Fruit fly (Drosophila melanogaster) whole organism, prepupa: ENCODE results near the gene CCAP.
A peak's percentile ranks its signal among the peaks of the same experiment; 100 is the strongest.

Experiments
- Blimp-1 ChIP-seq: fragments of 200-800 bp; sonication (Bioruptor generic); optimal IDR thresholded peaks from 3 replicates; lab custom pipeline; 2017; ENCODE audit warnings: missing biosample characterization, missing genetic modification characterization, mild to moderate bottlenecking, moderate library complexity, missing genetic modification reagents
- CG10669 ChIP-seq: fragments of 200-800 bp; sonication (Bioruptor generic); optimal IDR thresholded peaks from 3 replicates; lab custom pipeline; 2018; ENCODE audit warnings: missing biosample characterization, mild to moderate bottlenecking, missing genetic modification characterization, moderate library complexity
- CG11762 ChIP-seq: fragments of 200-800 bp; sonication (Bioruptor generic); optimal IDR thresholded peaks from 3 replicates; lab custom pipeline; 2016; ENCODE audit warnings: missing biosample characterization, missing genetic modification characterization; ENCODE audit not compliant: insufficient read depth
- CG11902 ChIP-seq: fragments of 200-800 bp; sonication (Bioruptor generic); optimal IDR thresholded peaks from 3 replicates; lab custom pipeline; 2016; ENCODE audit warnings: missing biosample characterization, missing genetic modification characterization
- CG1621 ChIP-seq: fragments of 200-800 bp; sonication (Bioruptor generic); optimal IDR thresholded peaks from 3 replicates; lab custom pipeline; 2018; ENCODE audit warnings: missing biosample characterization, mild to moderate bottlenecking, missing genetic modification characterization
- CG16779 ChIP-seq: fragments of 200-800 bp; sonication (Bioruptor generic); optimal IDR thresholded peaks from 3 replicates; lab custom pipeline; 2017; ENCODE audit warnings: missing biosample characterization, mild to moderate bottlenecking, missing genetic modification characterization
- CG3032 ChIP-seq: fragments of 200-800 bp; optimal IDR thresholded peaks from 2 replicates; lab custom pipeline; 2019; ENCODE audit warnings: missing biosample characterization, mild to moderate bottlenecking, missing genetic modification characterization, moderate library complexity
- CG31627 ChIP-seq: fragments of 200-800 bp; sonication (Bioruptor generic); optimal IDR thresholded peaks from 3 replicates; lab custom pipeline; 2016; ENCODE audit warnings: missing biosample characterization, missing genetic modification characterization
- CG34406 ChIP-seq: fragments of 200-800 bp; sonication (Bioruptor generic); optimal IDR thresholded peaks from 3 replicates; lab custom pipeline; 2016; ENCODE audit warnings: missing biosample characterization, missing genetic modification characterization
- CG3919 ChIP-seq: fragments of 200-800 bp; sonication (Bioruptor generic); optimal IDR thresholded peaks from 3 replicates; lab custom pipeline; 2016; ENCODE audit warnings: missing biosample characterization, missing genetic modification characterization
- CG4318 ChIP-seq: fragments of 200-800 bp; sonication (Bioruptor generic); optimal IDR thresholded peaks from 3 replicates; lab custom pipeline; 2017; ENCODE audit warnings: missing biosample characterization, mild to moderate bottlenecking, missing genetic modification characterization
- CG6163 ChIP-seq: fragments of 200-800 bp; sonication (Bioruptor generic); IDR thresholded peaks from 3 replicates; pipeline ENCODE4 v1.3.6; 2022; ENCODE audit warnings: missing biosample characterization, missing genetic modification characterization
- CG6276 ChIP-seq: fragments of 200-800 bp; sonication (Bioruptor generic); optimal IDR thresholded peaks from 2 replicates; lab custom pipeline; 2017; ENCODE audit warnings: missing biosample characterization, mild to moderate bottlenecking, missing genetic modification characterization
- CG6792 ChIP-seq: fragments of 200-800 bp; sonication (Bioruptor generic); optimal IDR thresholded peaks from 3 replicates; lab custom pipeline; 2016; ENCODE audit warnings: missing biosample characterization, missing genetic modification characterization
- CG6808 ChIP-seq: fragments of 200-800 bp; sonication (Bioruptor generic); optimal IDR thresholded peaks from 3 replicates; lab custom pipeline; 2017; ENCODE audit warnings: missing biosample characterization, missing genetic modification characterization, mild to moderate bottlenecking, moderate library complexity, missing genetic modification reagents
- CG6854 ChIP-seq: fragments of 200-800 bp; sonication (Bioruptor generic); optimal IDR thresholded peaks from 2 replicates; lab custom pipeline; 2017; ENCODE audit warnings: missing biosample characterization, mild to moderate bottlenecking, missing genetic modification characterization
- CG9139 ChIP-seq: fragments of 200-800 bp; sonication (Bioruptor generic); optimal IDR thresholded peaks from 3 replicates; lab custom pipeline; 2017; ENCODE audit warnings: missing biosample characterization, mild to moderate bottlenecking, missing genetic modification characterization
- Eip75B ChIP-seq: fragments of 200-800 bp; sonication (Bioruptor generic); optimal IDR thresholded peaks from 3 replicates; lab custom pipeline; 2016; ENCODE audit warnings: missing biosample characterization, missing genetic modification characterization
- Eip78C ChIP-seq: fragments of 200-800 bp; sonication (Bioruptor generic); peaks from one replicate; lab custom pipeline; 2016; ENCODE audit warnings: missing biosample characterization, missing genetic modification characterization
- Ets21C ChIP-seq: fragments of 200-800 bp; sonication (Bioruptor generic); optimal IDR thresholded peaks from 3 replicates; lab custom pipeline; 2016; ENCODE audit warnings: missing biosample characterization, missing genetic modification characterization
- Ets96B ChIP-seq: fragments of 200-800 bp; optimal IDR thresholded peaks from 2 replicates; lab custom pipeline; 2019; ENCODE audit warnings: missing biosample characterization, mild to moderate bottlenecking, missing genetic modification characterization, moderate library complexity
- Gug ChIP-seq: fragments of 200-800 bp; sonication (Bioruptor generic); IDR thresholded peaks from 2 replicates; pipeline ENCODE4 v1.3.6; 2022; ENCODE audit warnings: missing biosample characterization, missing genetic modification characterization
- Hr38 ChIP-seq: sonication (Bioruptor generic); optimal IDR thresholded peaks from 2 replicates; lab custom pipeline; 2016; ENCODE audit warnings: missing biosample characterization, missing genetic modification characterization
- Hr39 ChIP-seq: fragments of 200-800 bp; sonication (Bioruptor generic); optimal IDR thresholded peaks from 2 replicates; lab custom pipeline; 2016; ENCODE audit warnings: missing biosample characterization, missing genetic modification characterization
- Hr4 ChIP-seq: fragments of 200-800 bp; sonication (Bioruptor generic); optimal IDR thresholded peaks from 3 replicates; lab custom pipeline; 2016; ENCODE audit warnings: missing biosample characterization, missing genetic modification characterization
- Sox102F ChIP-seq: fragments of 200-800 bp; sonication (Bioruptor generic); optimal IDR thresholded peaks from 2 replicates; lab custom pipeline; 2016; ENCODE audit warnings: missing biosample characterization, mild to moderate bottlenecking, missing genetic modification characterization
- Sox14 ChIP-seq: fragments of 200-800 bp; sonication (Bioruptor generic); optimal IDR thresholded peaks from 3 replicates; lab custom pipeline; 2016; ENCODE audit warnings: missing biosample characterization, missing genetic modification characterization
- Sox15 ChIP-seq: fragments of 200-800 bp; sonication (Bioruptor generic); optimal IDR thresholded peaks from 3 replicates; lab custom pipeline; 2016; ENCODE audit warnings: missing biosample characterization, missing genetic modification characterization
- dac ChIP-seq: fragments of 200-800 bp; sonication (Bioruptor generic); optimal IDR thresholded peaks from 2 replicates; lab custom pipeline; 2017; ENCODE audit warnings: missing biosample characterization, mild to moderate bottlenecking, missing genetic modification characterization
- dsx ChIP-seq: fragments of 200-800 bp; optimal IDR thresholded peaks from 3 replicates; lab custom pipeline; 2019; ENCODE audit warnings: missing biosample characterization, mild to moderate bottlenecking, missing genetic modification characterization, moderate library complexity; ENCODE audit not compliant: poor library complexity, severe bottlenecking
- eg ChIP-seq: fragments of 200-800 bp; sonication (Bioruptor generic); IDR thresholded peaks from 3 replicates; pipeline ENCODE4 v1.3.6; 2022; ENCODE audit warnings: missing biosample characterization, missing genetic modification characterization
- esn ChIP-seq: fragments of 200-800 bp; sonication (Bioruptor generic); optimal IDR thresholded peaks from 2 replicates; lab custom pipeline; 2016; ENCODE audit warnings: missing biosample characterization, mild to moderate bottlenecking, missing genetic modification characterization, moderate library complexity
- fd59A ChIP-seq: fragments of 200-800 bp; sonication (Bioruptor generic); optimal IDR thresholded peaks from 2 replicates; lab custom pipeline; 2017; ENCODE audit warnings: missing biosample characterization, mild to moderate bottlenecking, missing genetic modification characterization, missing genetic modification reagents
- fd85E ChIP-seq: fragments of 200-800 bp; sonication (Bioruptor generic); optimal IDR thresholded peaks from 3 replicates; lab custom pipeline; 2016; ENCODE audit warnings: missing biosample characterization, missing genetic modification characterization
- lz ChIP-seq: fragments of 200-800 bp; sonication (Bioruptor generic); optimal IDR thresholded peaks from 3 replicates; lab custom pipeline; 2016; ENCODE audit warnings: missing biosample characterization, missing genetic modification characterization
- net ChIP-seq: fragments of 200-800 bp; sonication (Bioruptor generic); optimal IDR thresholded peaks from 3 replicates; lab custom pipeline; 2016; ENCODE audit warnings: missing biosample characterization, missing genetic modification characterization
- salr ChIP-seq, 2 experiments: fragments of 200-800 bp; sonication (Bioruptor generic); optimal IDR thresholded peaks; 3 replicates each; lab custom pipeline; 2016 to 2018; ENCODE audit warnings: missing biosample characterization in 2 of 2, missing genetic modification characterization in 2 of 2, mild to moderate bottlenecking in 1 of 2
- spab ChIP-seq: fragments of 200-800 bp; sonication (Bioruptor generic); optimal IDR thresholded peaks from 2 replicates; lab custom pipeline; 2017; ENCODE audit warnings: missing biosample characterization, mild to moderate bottlenecking, missing genetic modification characterization, missing genetic modification reagents
- ss ChIP-seq, 2 experiments: fragments of 200-800 bp; sonication (Bioruptor generic); optimal IDR thresholded peaks; 2 replicates in 1 of 2; 3 replicates in 1 of 2; lab custom pipeline; 2017 to 2018; ENCODE audit warnings: mild to moderate bottlenecking in 2 of 2, missing biosample characterization in 2 of 2, missing genetic modification characterization in 2 of 2, moderate library complexity in 1 of 2
- svp ChIP-seq: fragments of 200-800 bp; sonication (Bioruptor generic); peaks from one replicate; lab custom pipeline; 2016; ENCODE audit warnings: missing biosample characterization, missing genetic modification characterization
- topi ChIP-seq: fragments of 200-800 bp; sonication (Bioruptor generic); optimal IDR thresholded peaks from 3 replicates; lab custom pipeline; 2016; ENCODE audit warnings: missing biosample characterization, missing genetic modification characterization
- vri ChIP-seq: fragments of 200-800 bp; sonication (Bioruptor generic); optimal IDR thresholded peaks from 3 replicates; lab custom pipeline; 2016; ENCODE audit warnings: missing biosample characterization, mild to moderate bottlenecking, missing genetic modification characterization

Gene CCAP

dm6 chr3R:22667284-22667958 is 34.5 kb downstream of the CCAP start (continued):
- TF ChIP-seq CG4318 (peak; percentile 91), Hr4 (GFP tag; lab: Kevin White, UChicago) (peak; percentile 95), Blimp-1 (GFP tag; lab: Kevin White, UChicago) (peak; percentile 97), CG31627 (GFP tag; lab: Kevin White, UChicago) (peak; percentile 95), salr (GFP tag; optimal IDR thresholded peaks at IDR 0.05; lab: Kevin White, UChicago) (peak; percentile 82 to 97), Hr39 (GFP tag; lab: Kevin White, UChicago) (peak; percentile 95), Gug (GFP tag; lab: Robert Waterston, UW) (peak; percentile 87), Ets21C (GFP tag; lab: Kevin White, UChicago) (peak; percentile 87), CG11902 (peak; percentile 89), dac (peak; percentile 77), spab (GFP tag; lab: Kevin White, UChicago) (peak; percentile 95), Sox15 (GFP tag; lab: Kevin White, UChicago) (peak; percentile 92), CG11762 (peak; percentile 93), dsx (GFP tag; lab: Kevin White, UChicago) (peak; percentile 97), Sox102F (GFP tag; lab: Kevin White, UChicago) (peak; percentile 90), topi (GFP tag; lab: Kevin White, UChicago) (peak; percentile 96), CG3919 (GFP tag; lab: Kevin White, UChicago) (peak; percentile 97), svp (GFP tag; lab: Kevin White, UChicago) (peak; percentile 98), fd59A (GFP tag; lab: Kevin White, UChicago) (peak; percentile 93), Sox14 (GFP tag; lab: Kevin White, UChicago) (peak; percentile 96)
- TF ChIP-seq, all 60 proteins: peak for 58

dm6 chr3R:22666449-22667283 is 35.2 kb downstream of the CCAP start:
- TF ChIP-seq CG11762 (no peak), CG11902 (no peak), Eip78C (GFP tag; lab: Kevin White, UChicago) (peak; percentile 70), CG6163 (GFP tag; lab: Robert Waterston, UW) (peak; percentile 42; the same call in 1 of the 3 replicates), CG1621 (peak; percentile 12), CG9139 (GFP tag; lab: Kevin White, UChicago) (peak; percentile 14), Eip75B (peak; percentile 21), eg (0 out of 3 replicates have a peak, but pooled peaks have one; percentile 43)

- peak; percentile 67 for TF ChIP-seq CG3919 (GFP tag; lab: Kevin White, UChicago)
- TF ChIP-seq CG3032 (tag; lab: Kevin White, UChicago), result no peak
- TF ChIP-seq CG6792 (GFP tag; lab: Kevin White, UChicago), result peak; percentile 49
- peak; percentile 20 for TF ChIP-seq Eip75B
- TF ChIP-seq lz, result peak; percentile 10
- TF ChIP-seq CG11762, result peak; percentile 5
- peak; percentile 71 for TF ChIP-seq CG6276
- TF ChIP-seq Hr38 (GFP tag; lab: Kevin White, UChicago), result no peak
- no peak for TF ChIP-seq vri
- no peak for TF ChIP-seq CG16779 (tag; lab: Kevin White, UChicago)
- TF ChIP-seq dac, result peak; percentile 87
- peak; percentile 13 for TF ChIP-seq Hr39 (GFP tag; lab: Kevin White, UChicago)
- TF ChIP-seq fd85E (GFP tag; lab: Kevin White, UChicago), result no peak
- TF ChIP-seq Hr4 (GFP tag; lab: Kevin White, UChicago), result peak; percentile 92
- TF ChIP-seq CG4318, result peak; percentile 86
- no peak for TF ChIP-seq CG6808 (GFP tag; lab: Kevin White, UChicago)
- no peak for TF ChIP-seq CG10669 (GFP tag; lab: Kevin White, UChicago)
- TF ChIP-seq ss (GFP tag; optimal IDR thresholded peaks at IDR 0.05; lab: Kevin White, UChicago), result no peak
- no peak for TF ChIP-seq Sox102F (GFP tag; lab: Kevin White, UChicago)
- no peak for TF ChIP-seq Ets96B (tag; lab: Kevin White, UChicago)
- peak in 1 of 2 experiments; percentile 69 for TF ChIP-seq salr (GFP tag; optimal IDR thresholded peaks at IDR 0.05; lab: Kevin White, UChicago)
- peak; percentile 84 for TF ChIP-seq CG6163 (GFP tag; lab: Robert Waterston, UW)
- TF ChIP-seq fd59A (GFP tag; lab: Kevin White, UChicago), result peak; percentile 12
- peak; percentile 87 for TF ChIP-seq Eip78C (GFP tag; lab: Kevin White, UChicago)
- TF ChIP-seq net (GFP tag; lab: Kevin White, UChicago), result peak; percentile 75
- TF ChIP-seq CG6854 (GFP tag; lab: Kevin White, UChicago), result no peak
- no peak for TF ChIP-seq esn (GFP tag; lab: Kevin White, UChicago)
- TF ChIP-seq eg, result peak; percentile 83
- TF ChIP-seq svp (GFP tag; lab: Kevin White, UChicago), result no peak
- peak; percentile 30 for TF ChIP-seq CG31627 (GFP tag; lab: Kevin White, UChicago)
- peak; percentile 38 for TF ChIP-seq CG34406 (GFP tag; lab: Kevin White, UChicago)
Measured at dm6 chr3R:22664274-22664673, 37.6 kb downstream of the CCAP start.
